Worm (Caenorhabditis elegans) whole organism, L3 larva: ENCODE data around the gene F38A1.9.

Experiments used
- R02D3.7 ChIP-seq: fragments of 150-350 bp; optimal IDR thresholded peaks from 2 replicates; lab custom pipeline; 2014; ENCODE audit warnings: missing biosample characterization, missing genetic modification characterization
- ceh-16 ChIP-seq: sonication (generic microtip); optimal IDR thresholded peaks from 2 replicates; lab custom pipeline; 2017; ENCODE audit warnings: missing biosample characterization, missing genetic modification characterization
- ceh-28 ChIP-seq: fragments of 150-350 bp; optimal IDR thresholded peaks from 2 replicates; lab custom pipeline; 2014; ENCODE audit warnings: missing biosample characterization, missing genetic modification reagents, missing genetic modification characterization
- egl-27 ChIP-seq: sonication (generic microtip); optimal IDR thresholded peaks from 4 replicates; lab custom pipeline; 2017; ENCODE audit warnings: missing biosample characterization, missing genetic modification reagents, missing genetic modification characterization
- egl-5 ChIP-seq: fragments of 150-350 bp; optimal IDR thresholded peaks from 2 replicates; lab custom pipeline; 2017; ENCODE audit warnings: missing biosample characterization, missing genetic modification reagents, missing genetic modification characterization, inconsistent platforms
- hmg-11 ChIP-seq: sonication (generic microtip); optimal IDR thresholded peaks from 2 replicates; lab custom pipeline; 2016; ENCODE audit warnings: missing genetic modification characterization, missing compliant biosample characterization
- jun-1 ChIP-seq: fragments of 150-350 bp; optimal IDR thresholded peaks from 2 replicates; lab custom pipeline; 2014; ENCODE audit warnings: missing biosample characterization, missing genetic modification reagents, missing genetic modification characterization
- lin-15B ChIP-seq: fragments of 150-350 bp; optimal IDR thresholded peaks from 2 replicates; lab custom pipeline; 2014; ENCODE audit warnings: missing biosample characterization, missing genetic modification characterization
- lsy-12 ChIP-seq: sonication (generic microtip); optimal IDR thresholded peaks from 2 replicates; lab custom pipeline; 2016; ENCODE audit warnings: mild to moderate bottlenecking, missing genetic modification characterization, missing compliant biosample characterization
- mdl-1 ChIP-seq: fragments of 150-350 bp; optimal IDR thresholded peaks from 2 replicates; lab custom pipeline; 2014; ENCODE audit warnings: missing biosample characterization, missing genetic modification characterization
- mml-1 ChIP-seq: fragments of 150-350 bp; sonication (generic microtip); optimal IDR thresholded peaks from 3 replicates; lab custom pipeline; 2014; ENCODE audit warnings: missing biosample characterization, missing genetic modification characterization
- nfya-1 ChIP-seq: sonication (generic microtip); optimal IDR thresholded peaks from 2 replicates; lab custom pipeline; 2017; ENCODE audit warnings: missing genetic modification characterization, mild to moderate bottlenecking, missing compliant biosample characterization, antibody characterized with exemption, moderate library complexity; ENCODE audit not compliant: insufficient read depth
- nhr-11 ChIP-seq: fragments of 150-350 bp; optimal IDR thresholded peaks from 2 replicates; lab custom pipeline; 2014; ENCODE audit warnings: missing biosample characterization, missing genetic modification characterization
- nhr-12 ChIP-seq: fragments of 150-350 bp; optimal IDR thresholded peaks from 2 replicates; lab custom pipeline; 2014; ENCODE audit warnings: missing biosample characterization, missing genetic modification characterization
- pqm-1 ChIP-seq: fragments of 150-350 bp; optimal IDR thresholded peaks from 2 replicates; lab custom pipeline; 2017; ENCODE audit warnings: missing biosample characterization, missing genetic modification characterization, inconsistent platforms
- unc-39 ChIP-seq: sonication (generic microtip); optimal IDR thresholded peaks from 4 replicates; lab custom pipeline; 2017; ENCODE audit warnings: missing biosample characterization, missing genetic modification characterization
- unc-62 ChIP-seq: fragments of 150-350 bp; sonication (generic microtip); optimal IDR thresholded peaks from 4 replicates; lab custom pipeline; 2014; ENCODE audit warnings: missing biosample characterization, missing genetic modification reagents, missing genetic modification characterization
- ztf-4 ChIP-seq: fragments of 150-350 bp; optimal IDR thresholded peaks from 2 replicates; lab custom pipeline; 2014; ENCODE audit warnings: missing biosample characterization, missing genetic modification characterization

Gene F38A1.9

ce11 chrIV:1204870-1205269 lies 40.3 kb downstream of the F38A1.9 start, which contains the start of gene dsl-2:
TSS of gene dsl-2 (minus strand) at chrIV:1204970.
- no peak for TF ChIP-seq jun-1
- no peak for TF ChIP-seq egl-27 (tag; lab: Kevin White, UChicago)
- no peak for TF ChIP-seq nfya-1
- TF ChIP-seq, all 47 proteins: peak for 0

- no peak for TF ChIP-seq jun-1
- TF ChIP-seq lin-15B (tag; lab: Kevin White, UChicago), result no peak
- no peak for TF ChIP-seq R02D3.7
- no peak for TF ChIP-seq mdl-1 (tag; lab: Kevin White, UChicago)
- no peak for TF ChIP-seq unc-39
- no peak for TF ChIP-seq ztf-4
- no peak for TF ChIP-seq ceh-28 (tag; lab: Kevin White, UChicago)
- no peak for TF ChIP-seq mml-1
- no peak for TF ChIP-seq nhr-11
- TF ChIP-seq egl-5 (tag; lab: Kevin White, UChicago), result no peak
- no peak for TF ChIP-seq unc-62
- no peak for TF ChIP-seq lsy-12 (tag; lab: Kevin White, UChicago)
- no peak for TF ChIP-seq pqm-1 (tag; lab: Kevin White, UChicago)
- no peak for TF ChIP-seq nfya-1
- no peak for TF ChIP-seq hmg-11
- no peak for TF ChIP-seq nhr-12 (tag; lab: Kevin White, UChicago)
- no peak for TF ChIP-seq ceh-16 (tag; lab: Kevin White, UChicago)
- TF ChIP-seq, all 47 proteins: peak for 0
These were observed 45.6 kb downstream of the F38A1.9 start for ce11 chrIV:1199501-1199900.
